Worm (Caenorhabditis elegans) whole organism, late embryonic: ENCODE data around the gene T07G12.3.

Source experiments
- C38D4.7 ChIP-seq: fragments of 200-800 bp; sonication (Bioruptor generic); optimal IDR thresholded peaks from 2 replicates; lab custom pipeline; 2018; ENCODE audit warnings: mild to moderate bottlenecking, missing genetic modification characterization, moderate library complexity, missing compliant biosample characterization
- F13H6.1 ChIP-seq: sonication (generic microtip); optimal IDR thresholded peaks from 2 replicates; lab custom pipeline; 2016; ENCODE audit warnings: missing genetic modification characterization, missing compliant biosample characterization
- K02D7.2 ChIP-seq: sonication (generic microtip); optimal IDR thresholded peaks from 2 replicates; lab custom pipeline; 2017; ENCODE audit warnings: mild to moderate bottlenecking, missing genetic modification characterization, missing compliant biosample characterization
- ahr-1 ChIP-seq: sonication (generic microtip); optimal IDR thresholded peaks from 2 replicates; lab custom pipeline; 2016; ENCODE audit warnings: missing genetic modification characterization, missing compliant biosample characterization
- ama-1 ChIP-seq: fragments of 150-350 bp; optimal IDR thresholded peaks from 2 replicates; lab custom pipeline; 2014
- ceh-18 ChIP-seq: sonication (generic microtip); optimal IDR thresholded peaks from 2 replicates; lab custom pipeline; 2016; ENCODE audit warnings: missing genetic modification characterization, missing compliant biosample characterization
- ceh-19 ChIP-seq: fragments of 200-800 bp; sonication (Bioruptor generic); optimal IDR thresholded peaks from 2 replicates; lab custom pipeline; 2018; ENCODE audit warnings: mild to moderate bottlenecking, missing genetic modification characterization, missing compliant biosample characterization
- ceh-2 ChIP-seq: sonication (generic microtip); optimal IDR thresholded peaks from 2 replicates; lab custom pipeline; 2016; ENCODE audit warnings: missing genotype, missing genetic modification characterization, missing compliant biosample characterization
- ceh-22 ChIP-seq: sonication (generic microtip); optimal IDR thresholded peaks from 2 replicates; lab custom pipeline; 2017; ENCODE audit warnings: missing biosample characterization, missing genetic modification characterization
- ceh-24 ChIP-seq: sonication (generic microtip); optimal IDR thresholded peaks from 2 replicates; lab custom pipeline; 2016; ENCODE audit warnings: mild to moderate bottlenecking, missing genetic modification characterization, missing compliant biosample characterization
- ceh-30 ChIP-seq: fragments of 150-350 bp; optimal IDR thresholded peaks from 2 replicates; lab custom pipeline; 2014; ENCODE audit warnings: missing biosample characterization, missing genetic modification characterization
- ceh-31 ChIP-seq: sonication (generic microtip); optimal IDR thresholded peaks from 2 replicates; lab custom pipeline; 2016; ENCODE audit warnings: missing genetic modification characterization, missing compliant biosample characterization
- ceh-34 ChIP-seq: sonication (generic microtip); optimal IDR thresholded peaks from 2 replicates; lab custom pipeline; 2016; ENCODE audit warnings: mild to moderate bottlenecking, missing genetic modification characterization, missing compliant biosample characterization
- ceh-45 ChIP-seq: fragments of 200-800 bp; sonication (Bioruptor generic); IDR thresholded peaks from 2 replicates; pipeline ENCODE4 v1.3.6; 2022; ENCODE audit warnings: missing genetic modification reagents, missing genetic modification characterization, missing compliant biosample characterization
- ceh-6 ChIP-seq: fragments of 200-800 bp; sonication (Bioruptor generic); optimal IDR thresholded peaks from 2 replicates; lab custom pipeline; 2018; ENCODE audit warnings: mild to moderate bottlenecking, missing genetic modification characterization, missing compliant biosample characterization
- ceh-9 ChIP-seq: sonication (generic microtip); optimal IDR thresholded peaks from 2 replicates; lab custom pipeline; 2016; ENCODE audit warnings: mild to moderate bottlenecking, missing genetic modification characterization, inconsistent platforms, missing compliant biosample characterization
- che-1 ChIP-seq: sonication (generic microtip); optimal IDR thresholded peaks from 2 replicates; lab custom pipeline; 2016; ENCODE audit warnings: mild to moderate bottlenecking, missing genetic modification characterization, missing compliant biosample characterization
- dve-1 ChIP-seq: sonication (generic microtip); optimal IDR thresholded peaks from 2 replicates; lab custom pipeline; 2017; ENCODE audit warnings: antibody characterized with exemption, mild to moderate bottlenecking, missing genetic modification characterization, missing compliant biosample characterization
- elt-4 ChIP-seq: sonication (generic microtip); optimal IDR thresholded peaks from 2 replicates; lab custom pipeline; 2016; ENCODE audit warnings: missing genetic modification characterization, missing compliant biosample characterization
- ets-4 ChIP-seq: sonication (generic microtip); optimal IDR thresholded peaks from 2 replicates; lab custom pipeline; 2016; ENCODE audit warnings: missing genetic modification characterization, missing compliant biosample characterization
- fax-1 ChIP-seq: sonication (generic microtip); optimal IDR thresholded peaks from 2 replicates; lab custom pipeline; 2016; ENCODE audit warnings: missing genotype, missing genetic modification characterization, missing compliant biosample characterization
- fkh-10 ChIP-seq: fragments of 150-350 bp; optimal IDR thresholded peaks from 2 replicates; lab custom pipeline; 2014; ENCODE audit warnings: missing biosample characterization, missing genetic modification reagents, missing genetic modification characterization
- hlh-13 ChIP-seq: fragments of 200-800 bp; sonication (Bioruptor generic); optimal IDR thresholded peaks from 2 replicates; lab custom pipeline; 2018; ENCODE audit warnings: mild to moderate bottlenecking, missing genetic modification characterization, missing compliant biosample characterization
- lin-11 ChIP-seq: fragments of 200-800 bp; sonication (Bioruptor generic); optimal IDR thresholded peaks from 2 replicates; lab custom pipeline; 2018; ENCODE audit warnings: mild to moderate bottlenecking, missing genetic modification characterization, missing compliant biosample characterization
- madf-2 ChIP-seq: sonication (generic microtip); optimal IDR thresholded peaks from 2 replicates; lab custom pipeline; 2017; ENCODE audit warnings: missing genetic modification characterization, missing compliant biosample characterization
- mec-3 ChIP-seq: sonication (generic microtip); optimal IDR thresholded peaks from 2 replicates; lab custom pipeline; 2016; ENCODE audit warnings: borderline replicate concordance, missing genetic modification characterization, missing compliant biosample characterization
- nhr-11 ChIP-seq: fragments of 150-350 bp; optimal IDR thresholded peaks from 2 replicates; lab custom pipeline; 2014; ENCODE audit warnings: missing biosample characterization, missing genetic modification characterization
- pag-3 ChIP-seq: sonication (generic microtip); optimal IDR thresholded peaks from 2 replicates; lab custom pipeline; 2016; ENCODE audit warnings: missing compliant biosample characterization, missing genetic modification characterization, borderline replicate concordance
- pha-2 ChIP-seq: sonication (generic microtip); optimal IDR thresholded peaks from 2 replicates; lab custom pipeline; 2017; ENCODE audit warnings: mild to moderate bottlenecking, missing genetic modification characterization, missing compliant biosample characterization
- ref-2 ChIP-seq: sonication (generic microtip); optimal IDR thresholded peaks from 2 replicates; lab custom pipeline; 2016; ENCODE audit warnings: missing genetic modification characterization, missing compliant biosample characterization
- rnt-1 ChIP-seq: sonication (generic microtip); optimal IDR thresholded peaks from 2 replicates; lab custom pipeline; 2016; ENCODE audit warnings: missing genetic modification characterization, missing compliant biosample characterization
- sox-2 ChIP-seq: fragments of 200-800 bp; sonication (Bioruptor generic); IDR thresholded peaks from 2 replicates; pipeline ENCODE4 v1.3.6; 2022; ENCODE audit warnings: missing genetic modification reagents, missing genetic modification characterization, missing compliant biosample characterization
- sox-4 ChIP-seq: sonication (generic microtip); optimal IDR thresholded peaks from 2 replicates; lab custom pipeline; 2017; ENCODE audit warnings: mild to moderate bottlenecking, missing genetic modification characterization, inconsistent platforms, missing compliant biosample characterization
- syd-9 ChIP-seq: sonication (generic microtip); optimal IDR thresholded peaks from 2 replicates; lab custom pipeline; 2016; ENCODE audit warnings: mild to moderate bottlenecking, missing genetic modification characterization, moderate library complexity, missing compliant biosample characterization
- tbx-2 ChIP-seq: sonication (generic microtip); optimal IDR thresholded peaks from 2 replicates; lab custom pipeline; 2016; ENCODE audit warnings: missing genetic modification characterization, missing compliant biosample characterization
- tbx-7 ChIP-seq: sonication (generic microtip); optimal IDR thresholded peaks from 2 replicates; lab custom pipeline; 2016; ENCODE audit warnings: missing genotype, missing genetic modification characterization, missing compliant biosample characterization
- unc-3 ChIP-seq, 2 experiments: fragments of 200-800 bp in 1 of 2; sonication (Bioruptor generic) in 1 of 2; sonication (generic microtip) in 1 of 2; conservative IDR thresholded peaks in 1 of 2; optimal IDR thresholded peaks in 1 of 2; 2 replicates each; pipeline versions ENCODE4 v1.3.6 to Lab custom; 2016 to 2022; ENCODE audit warnings: missing compliant biosample characterization in 2 of 2, missing genetic modification characterization in 2 of 2, missing genetic modification reagents in 1 of 2
- unc-42 ChIP-seq: sonication (generic microtip); optimal IDR thresholded peaks from 2 replicates; lab custom pipeline; 2016; ENCODE audit warnings: missing genotype, missing genetic modification characterization, missing compliant biosample characterization
- unc-55 ChIP-seq: sonication (generic microtip); optimal IDR thresholded peaks from 2 replicates; lab custom pipeline; 2017; ENCODE audit warnings: missing biosample characterization, missing genetic modification reagents, missing genetic modification characterization
- unc-86 ChIP-seq: sonication (generic microtip); optimal IDR thresholded peaks from 2 replicates; lab custom pipeline; 2016; ENCODE audit warnings: missing genetic modification characterization, missing compliant biosample characterization

Gene T07G12.3

DNA sequence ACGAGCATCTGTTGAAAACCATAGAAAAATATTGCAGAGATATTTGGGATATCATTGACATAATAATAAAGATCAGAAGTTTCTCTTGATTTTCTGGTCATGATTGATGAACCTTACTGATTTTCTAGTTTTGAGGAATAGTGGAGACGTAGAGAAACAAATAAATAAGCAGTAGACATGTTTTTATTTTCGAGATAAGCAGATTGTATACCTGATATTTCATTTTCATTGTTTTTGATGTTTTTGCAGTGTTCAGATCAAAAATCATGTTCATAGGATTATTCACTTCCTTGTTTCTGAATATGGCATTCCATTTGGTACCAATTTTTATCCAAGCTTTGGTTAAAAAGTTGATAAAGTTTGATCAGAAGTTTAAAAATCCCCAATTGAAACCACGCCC, 4.8 kb downstream of the T07G12.3 start, which contains the start of gene T07G12.4 (continued):
- TF ChIP-seq F13H6.1 = no peak
- no peak for TF ChIP-seq rnt-1 (tag; lab: Kevin White, UChicago)
- TF ChIP-seq, all 69 proteins: peak for 0

DNA sequence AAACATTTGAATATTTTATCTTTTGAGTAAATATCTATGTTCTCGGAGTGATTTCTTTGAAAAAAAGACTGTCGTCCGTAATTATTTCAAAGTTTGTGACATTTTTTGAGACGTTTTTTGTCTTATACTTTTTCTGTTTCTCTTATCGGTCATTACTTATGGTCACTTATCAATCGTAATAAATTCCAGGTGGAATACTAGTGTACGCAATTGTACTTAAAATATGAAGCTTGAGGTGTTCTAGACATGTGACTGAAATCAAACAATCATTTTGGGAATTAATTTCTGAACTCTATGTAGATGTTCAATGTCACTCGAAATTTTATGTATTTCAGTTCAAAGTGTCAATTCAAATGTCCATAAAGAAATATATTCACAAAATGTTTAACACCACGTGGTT, 8.5 kb downstream of the T07G12.3 start:
- TF ChIP-seq sox-2 (no peak), ceh-22 (no peak), ets-4 (no peak), K02D7.2 (tag; lab: Kevin White, UChicago) (no peak), ref-2 (tag; lab: Kevin White, UChicago) (no peak), hlh-13 (GFP tag; lab: Kevin White, UChicago) (no peak), syd-9 (no peak), ceh-31 (tag; lab: Kevin White, UChicago) (no peak), pag-3 (no peak), pha-2 (tag; lab: Kevin White, UChicago) (no peak), ceh-2 (no peak), ceh-18 (tag; lab: Kevin White, UChicago) (no peak)

DNA sequence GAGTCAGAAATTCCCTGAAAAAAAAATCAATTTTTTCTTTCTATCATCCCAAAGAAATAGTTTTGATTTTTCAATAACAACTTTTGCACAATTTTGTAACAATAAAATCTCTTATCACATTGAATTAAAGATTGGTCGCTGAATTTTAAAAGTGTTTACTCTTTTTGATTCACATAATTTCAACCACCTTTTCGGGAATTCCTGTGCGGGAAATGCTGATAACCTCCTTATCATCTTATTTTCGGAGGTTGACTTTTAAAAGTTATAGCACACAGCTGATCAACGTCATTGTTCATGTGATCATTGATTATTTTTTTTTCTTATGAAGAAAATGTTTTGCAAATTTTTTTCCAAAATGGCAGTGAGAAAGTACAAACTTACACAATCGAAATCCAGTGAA, 9.6 kb downstream of the T07G12.3 start:
- TF ChIP-seq ahr-1 (no peak), ceh-2 (no peak), fkh-10 (GFP tag; lab: Kevin White, UChicago) (no peak), syd-9 (no peak), ceh-9 (tag; lab: Kevin White, UChicago) (no peak), ceh-6 (GFP tag; lab: Kevin White, UChicago) (no peak), unc-42 (no peak), fax-1 (tag; lab: Kevin White, UChicago) (no peak), ceh-45 (no peak), ceh-18 (tag; lab: Kevin White, UChicago) (no peak), unc-86 (tag; lab: Kevin White, UChicago) (no peak), sox-4 (no peak)

DNA sequence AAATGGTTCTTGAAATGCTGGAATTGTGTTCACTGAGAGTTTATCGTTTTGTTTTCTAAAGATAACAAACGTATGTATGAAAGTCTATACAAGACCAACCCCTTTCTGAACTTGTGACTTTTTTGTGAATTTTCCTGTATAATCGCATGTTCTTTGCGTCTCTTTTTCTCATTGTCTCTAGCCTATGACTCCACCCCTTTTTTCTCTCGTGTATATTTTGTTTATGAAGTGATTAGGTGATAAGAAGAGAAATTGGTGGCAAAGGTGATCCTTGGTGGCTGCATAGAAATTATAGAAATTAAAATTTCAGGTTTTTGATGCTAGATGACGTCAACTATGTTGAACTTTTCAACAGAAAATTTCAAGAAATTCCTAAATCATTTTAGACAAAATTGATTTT, 11.3 kb downstream of the T07G12.3 start, which contains the start of gene T07G12.5:
T07G12.5 (minus strand) TSS at position 101 of the 400 bp plus-strand sequence.
- no peak for TF ChIP-seq ahr-1
- no peak for TF ChIP-seq ama-1 (lab: Kevin White, UChicago)
- no peak for TF ChIP-seq lin-11
- no peak for TF ChIP-seq ceh-22
- TF ChIP-seq C38D4.7 (GFP tag; lab: Kevin White, UChicago) = no peak
- TF ChIP-seq elt-4 (tag; lab: Kevin White, UChicago) = no peak
- TF ChIP-seq sox-4 = no peak
- TF ChIP-seq F13H6.1 = no peak
- TF ChIP-seq unc-55 (GFP tag; lab: Kevin White, UChicago) = no peak
- TF ChIP-seq fkh-10 (GFP tag; lab: Kevin White, UChicago) = no peak
- no peak for TF ChIP-seq unc-3 (GFP tag; conservative IDR thresholded peaks at IDR 0.05; lab: Robert Waterston, UW)
- no peak for TF ChIP-seq unc-3 (tag; optimal IDR thresholded peaks at IDR 0.05; lab: Kevin White, UChicago)
- TF ChIP-seq nhr-11 (tag; lab: Kevin White, UChicago) = no peak
- TF ChIP-seq tbx-2 (tag; lab: Kevin White, UChicago) = no peak
- TF ChIP-seq ceh-30 (tag; lab: Kevin White, UChicago) = no peak
- no peak for TF ChIP-seq ceh-19
- no peak for TF ChIP-seq che-1
- no peak for TF ChIP-seq unc-42
- no peak for TF ChIP-seq tbx-7 (tag; lab: Kevin White, UChicago)
- TF ChIP-seq ceh-2 = no peak
- no peak for TF ChIP-seq unc-86 (tag; lab: Kevin White, UChicago)
- TF ChIP-seq, all 69 proteins: peak for 0

DNA sequence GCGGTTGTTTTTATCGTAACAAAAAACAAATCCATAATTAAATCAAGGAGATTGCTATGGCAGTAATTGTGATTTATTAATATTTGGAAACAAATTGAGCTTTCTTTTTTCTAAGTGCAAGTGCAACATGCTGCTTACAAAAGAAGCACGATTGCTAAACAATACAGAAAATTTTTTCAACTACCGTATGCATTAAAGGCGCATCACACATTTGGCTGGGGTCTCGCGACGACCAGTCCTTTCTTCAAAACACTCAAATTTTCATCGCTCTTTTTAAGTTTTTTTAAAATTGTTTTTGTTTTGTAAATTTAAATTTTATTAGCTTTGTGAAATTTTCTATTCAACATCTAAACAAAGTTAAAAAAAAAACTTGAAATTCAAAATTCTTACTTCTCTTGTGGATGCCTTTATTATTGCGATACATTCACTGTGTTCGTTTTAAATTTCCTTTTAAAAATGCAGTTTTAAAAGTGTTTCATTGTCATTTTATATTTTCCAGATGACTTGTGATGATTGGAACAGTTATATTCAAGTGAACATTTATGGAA, 12.9 kb downstream of the T07G12.3 start, which contains the start of gene zim-1:
zim-1 (plus strand) TSS at position 498 of the 548 bp plus-strand sequence.
- no peak for TF ChIP-seq K02D7.2 (tag; lab: Kevin White, UChicago)
- TF ChIP-seq rnt-1 (tag; lab: Kevin White, UChicago) = no peak
- no peak for TF ChIP-seq ceh-34
- TF ChIP-seq pag-3 = no peak
- TF ChIP-seq unc-55 (GFP tag; lab: Kevin White, UChicago) = no peak
- no peak for TF ChIP-seq C38D4.7 (GFP tag; lab: Kevin White, UChicago)
- TF ChIP-seq mec-3 (tag; lab: Kevin White, UChicago) = no peak
- no peak for TF ChIP-seq ceh-24
- TF ChIP-seq madf-2 (tag; lab: Kevin White, UChicago) = no peak
- no peak for TF ChIP-seq dve-1 (tag; lab: Kevin White, UChicago)
- TF ChIP-seq unc-86 (tag; lab: Kevin White, UChicago) = no peak
- no peak for TF ChIP-seq ahr-1
- TF ChIP-seq, all 69 proteins: peak for 0
